Worm (Caenorhabditis elegans) whole organism, mixed stage, embryonic: ENCODE results near the gene C47E12.2.

Source experiments
- M03D4.4 ChIP-seq: sonication (generic microtip); optimal IDR thresholded peaks from 2 replicates; lab custom pipeline; 2017; ENCODE audit warnings: mild to moderate bottlenecking, missing genetic modification characterization, missing compliant biosample characterization
- ztf-11 ChIP-seq: fragments of 150-350 bp; optimal IDR thresholded peaks from 2 replicates; lab custom pipeline; 2014; ENCODE audit warnings: missing biosample characterization, missing genetic modification characterization

ce11 chrIV:10033053-10033452, 29.8 kb upstream of the C47E12.2 start, which contains the start of gene F44D12.6:
- TF ChIP-seq ztf-11 (tag; lab: Kevin White, UChicago) = no peak
- TF ChIP-seq M03D4.4 (tag; lab: Kevin White, UChicago) = no peak
